Worm (Caenorhabditis elegans) whole organism, young adult: ENCODE measurements around the gene H25K10.2.

Source experiments
- B0019.2 ChIP-seq: fragments of 200-800 bp; sonication (Bioruptor generic); conservative IDR thresholded peaks from 2 replicates; pipeline ENCODE4 v1.3.6; 2022; ENCODE audit warnings: missing genetic modification reagents, missing genetic modification characterization, missing compliant biosample characterization
- B0035.1 ChIP-seq: sonication (generic microtip); optimal IDR thresholded peaks from 2 replicates; lab custom pipeline; 2016; ENCODE audit warnings: missing genetic modification characterization, mild to moderate bottlenecking, missing compliant biosample characterization, missing genotype, missing genetic modification reagents
- C17E4.6 ChIP-seq: fragments of 200-800 bp; sonication (Bioruptor generic); IDR thresholded peaks from 2 replicates; pipeline ENCODE4 v1.3.6; 2022; ENCODE audit warnings: missing genetic modification reagents, missing genetic modification characterization, missing compliant biosample characterization
- F23B12.7 ChIP-seq: sonication (generic microtip); optimal IDR thresholded peaks from 2 replicates; lab custom pipeline; 2017; ENCODE audit warnings: missing genetic modification characterization, mild to moderate bottlenecking, missing compliant biosample characterization, antibody characterized with exemption, moderate library complexity; ENCODE audit not compliant: insufficient read depth
- F55B11.4 ChIP-seq: sonication (generic microtip); optimal IDR thresholded peaks from 2 replicates; lab custom pipeline; 2016; ENCODE audit warnings: missing compliant biosample characterization, missing genetic modification characterization, borderline replicate concordance; ENCODE audit not compliant: insufficient read depth
- F57C9.4 ChIP-seq: sonication (generic microtip); optimal IDR thresholded peaks from 2 replicates; lab custom pipeline; 2017; ENCODE audit warnings: mild to moderate bottlenecking, missing genetic modification characterization, missing compliant biosample characterization
- K11D2.4 ChIP-seq: fragments of 200-800 bp; sonication (Bioruptor generic); IDR thresholded peaks from 2 replicates; pipeline ENCODE4 v1.3.6; 2022; ENCODE audit warnings: missing genetic modification reagents, missing genetic modification characterization, missing compliant biosample characterization
- K12H6.12 ChIP-seq: fragments of 200-800 bp; sonication (Bioruptor generic); optimal IDR thresholded peaks from 2 replicates; lab custom pipeline; 2018; ENCODE audit warnings: mild to moderate bottlenecking, missing genetic modification characterization, missing compliant biosample characterization
- Y67H2A.10 ChIP-seq: fragments of 200-800 bp; sonication (Bioruptor generic); conservative IDR thresholded peaks from 2 replicates; pipeline ENCODE4 v1.3.6; 2022; ENCODE audit warnings: missing genetic modification reagents, missing genetic modification characterization, missing compliant biosample characterization
- Y95B8A.8 ChIP-seq: fragments of 200-800 bp; sonication (Bioruptor generic); IDR thresholded peaks from 2 replicates; pipeline ENCODE4 v1.3.6; 2022; ENCODE audit warnings: missing genetic modification reagents, missing genetic modification characterization, missing compliant biosample characterization
- ZK185.1 ChIP-seq: sonication (generic microtip); optimal IDR thresholded peaks from 2 replicates; lab custom pipeline; 2016; ENCODE audit warnings: mild to moderate bottlenecking, missing genetic modification characterization, missing compliant biosample characterization; ENCODE audit not compliant: poor library complexity, severe bottlenecking
- ama-1 ChIP-seq, 3 experiments: fragments of 150-350 bp in 1 of 3; sonication (generic microtip) in 2 of 3; optimal IDR thresholded peaks; 2 replicates each; lab custom pipeline; 2014 to 2018; ENCODE audit warnings: missing biosample characterization in 2 of 3, missing genetic modification characterization in 2 of 3, missing genetic modification reagents in 2 of 3
- attf-3 ChIP-seq: fragments of 200-800 bp; sonication (Bioruptor generic); conservative IDR thresholded peaks from 2 replicates; pipeline ENCODE4 v1.3.6; 2022; ENCODE audit warnings: missing genetic modification reagents, missing genetic modification characterization, missing compliant biosample characterization
- bed-1 ChIP-seq: fragments of 200-800 bp; sonication (Bioruptor generic); IDR thresholded peaks from 2 replicates; pipeline ENCODE4 v1.3.6; 2022; ENCODE audit warnings: missing genetic modification reagents, missing genetic modification characterization, missing compliant biosample characterization
- bed-2 ChIP-seq: fragments of 200-800 bp; sonication (Bioruptor generic); IDR thresholded peaks from 2 replicates; pipeline ENCODE4 v1.3.6; 2022; ENCODE audit warnings: missing genetic modification reagents, missing genetic modification characterization, missing compliant biosample characterization
- ceh-40 ChIP-seq: fragments of 200-800 bp; sonication (Bioruptor generic); IDR thresholded peaks from 2 replicates; pipeline ENCODE4 v1.3.6; 2022; ENCODE audit warnings: missing genetic modification characterization, missing compliant biosample characterization
- ceh-79 ChIP-seq: sonication (generic microtip); optimal IDR thresholded peaks from 2 replicates; lab custom pipeline; 2017; ENCODE audit warnings: mild to moderate bottlenecking, missing genetic modification characterization, missing compliant biosample characterization
- die-1 ChIP-seq: sonication (generic microtip); optimal IDR thresholded peaks from 2 replicates; lab custom pipeline; 2016; ENCODE audit warnings: missing genotype, mild to moderate bottlenecking, missing genetic modification characterization, missing compliant biosample characterization
- dox-1 ChIP-seq: fragments of 200-800 bp; sonication (Bioruptor generic); IDR thresholded peaks from 2 replicates; pipeline ENCODE4 v1.3.6; 2022; ENCODE audit warnings: missing genetic modification reagents, missing genetic modification characterization, missing compliant biosample characterization
- egl-18 ChIP-seq: fragments of 200-800 bp; sonication (Bioruptor generic); IDR thresholded peaks from 2 replicates; pipeline ENCODE4 v1.3.6; 2022; ENCODE audit warnings: missing genetic modification reagents, missing genetic modification characterization, missing compliant biosample characterization
- hlh-12 ChIP-seq: sonication (generic microtip); optimal IDR thresholded peaks from 2 replicates; lab custom pipeline; 2016; ENCODE audit warnings: missing genetic modification characterization, missing compliant biosample characterization
- hsf-1 ChIP-seq: fragments of 200-800 bp; sonication (Bioruptor generic); IDR thresholded peaks from 2 replicates; pipeline ENCODE4 v1.3.6; 2022; ENCODE audit warnings: missing genetic modification reagents, missing genetic modification characterization, missing compliant biosample characterization
- let-607 ChIP-seq, 2 experiments: fragments of 200-800 bp in 1 of 2; sonication (Bioruptor generic) in 1 of 2; sonication (generic microtip) in 1 of 2; optimal IDR thresholded peaks; 2 replicates each; lab custom pipeline; 2016 to 2018; ENCODE audit warnings: mild to moderate bottlenecking in 2 of 2, missing compliant biosample characterization in 2 of 2, missing genetic modification characterization in 2 of 2, moderate library complexity in 2 of 2, missing genotype in 1 of 2
- lin-35 ChIP-seq, 3 experiments: fragments of 150-350 bp in 2 of 3; sonication (generic microtip) in 1 of 3; optimal IDR thresholded peaks; 2 replicates each; lab custom pipeline; 2014 to 2018; ENCODE audit warnings: missing biosample characterization in 3 of 3, missing genetic modification characterization in 3 of 3, missing genetic modification reagents in 3 of 3
- lin-54 ChIP-seq: fragments of 200-800 bp; sonication (Bioruptor generic); optimal IDR thresholded peaks from 2 replicates; lab custom pipeline; 2018; ENCODE audit warnings: mild to moderate bottlenecking, missing genetic modification characterization, missing compliant biosample characterization
- madf-10 ChIP-seq: sonication (generic microtip); optimal IDR thresholded peaks from 2 replicates; lab custom pipeline; 2016; ENCODE audit warnings: mild to moderate bottlenecking, missing genetic modification characterization, missing compliant biosample characterization
- madf-3 ChIP-seq: fragments of 200-800 bp; sonication (Bioruptor generic); IDR thresholded peaks from 2 replicates; pipeline ENCODE4 v1.3.6; 2022; ENCODE audit warnings: missing genetic modification reagents, missing genetic modification characterization, missing compliant biosample characterization
- madf-6 ChIP-seq: fragments of 200-800 bp; sonication (Bioruptor generic); IDR thresholded peaks from 2 replicates; pipeline ENCODE4 v1.3.6; 2022; ENCODE audit warnings: missing genetic modification reagents, missing genetic modification characterization, missing compliant biosample characterization
- mcd-1 ChIP-seq: fragments of 200-800 bp; sonication (Bioruptor generic); IDR thresholded peaks from 2 replicates; pipeline ENCODE4 v1.3.6; 2022; ENCODE audit warnings: missing genetic modification reagents, missing genetic modification characterization, missing compliant biosample characterization
- mel-28 ChIP-seq: sonication (generic microtip); optimal IDR thresholded peaks from 2 replicates; lab custom pipeline; 2016; ENCODE audit warnings: borderline replicate concordance, mild to moderate bottlenecking, missing genetic modification characterization, missing compliant biosample characterization
- mes-4 ChIP-seq: sonication (generic microtip); optimal IDR thresholded peaks from 2 replicates; lab custom pipeline; 2016; ENCODE audit warnings: missing genotype, missing genetic modification characterization, missing compliant biosample characterization
- nfyb-1 ChIP-seq: fragments of 200-800 bp; sonication (Bioruptor generic); IDR thresholded peaks from 2 replicates; pipeline ENCODE4 v1.3.6; 2022; ENCODE audit warnings: missing genetic modification reagents, missing genetic modification characterization, missing compliant biosample characterization
- nhr-179 ChIP-seq: sonication (generic microtip); optimal IDR thresholded peaks from 2 replicates; lab custom pipeline; 2016; ENCODE audit warnings: mild to moderate bottlenecking, missing genetic modification characterization, missing compliant biosample characterization
- nhr-90 ChIP-seq: sonication (generic microtip); optimal IDR thresholded peaks from 2 replicates; lab custom pipeline; 2016; ENCODE audit warnings: missing genotype, mild to moderate bottlenecking, missing genetic modification characterization, missing compliant biosample characterization
- pha-4 ChIP-seq: fragments of 150-350 bp; sonication (generic microtip); optimal IDR thresholded peaks from 2 replicates; lab custom pipeline; 2014; ENCODE audit warnings: missing biosample characterization, missing genetic modification reagents, missing genetic modification characterization
- rpc-1 ChIP-seq, 2 experiments: fragments of 150-350 bp in 1 of 2; sonication (generic microtip) in 1 of 2; optimal IDR thresholded peaks; 2 replicates each; lab custom pipeline; 2014 to 2018; ENCODE audit warnings: missing biosample characterization in 1 of 2, missing genetic modification characterization in 1 of 2, missing genetic modification reagents in 1 of 2, missing genotype in 1 of 2
- snpc-4 ChIP-seq, 5 experiments: fragments of 150-350 bp in 1 of 5; sonication (generic microtip) in 4 of 5; optimal IDR thresholded peaks; 2 replicates each; lab custom pipeline; 2014 to 2018; ENCODE audit warnings: missing genetic modification characterization in 5 of 5, missing biosample characterization in 3 of 5, antibody characterized with exemption in 2 of 5, mild to moderate bottlenecking in 2 of 5, missing compliant biosample characterization in 2 of 5, missing genotype in 2 of 5, moderate library complexity in 2 of 5, missing genetic modification reagents in 1 of 5
- somi-1 ChIP-seq: fragments of 200-800 bp; sonication (Bioruptor generic); optimal IDR thresholded peaks from 2 replicates; lab custom pipeline; 2018; ENCODE audit warnings: mild to moderate bottlenecking, missing genetic modification characterization, missing compliant biosample characterization
- unc-62 ChIP-seq: fragments of 150-350 bp; optimal IDR thresholded peaks from 2 replicates; lab custom pipeline; 2014; ENCODE audit warnings: missing biosample characterization, missing genetic modification reagents, missing genetic modification characterization
- zfh-2 ChIP-seq: fragments of 200-800 bp; sonication (Bioruptor generic); conservative IDR thresholded peaks from 2 replicates; pipeline ENCODE4 v1.3.6; 2022; ENCODE audit warnings: missing genetic modification reagents, missing genetic modification characterization, missing compliant biosample characterization
- ztf-26 ChIP-seq: sonication (generic microtip); optimal IDR thresholded peaks from 2 replicates; lab custom pipeline; 2017; ENCODE audit warnings: missing genetic modification characterization, missing compliant biosample characterization
- ztf-28 ChIP-seq: fragments of 200-800 bp; sonication (Bioruptor generic); IDR thresholded peaks from 2 replicates; pipeline ENCODE4 v1.3.6; 2022; ENCODE audit warnings: missing genetic modification reagents, missing genetic modification characterization, missing compliant biosample characterization
- ztf-3 ChIP-seq: fragments of 200-800 bp; sonication (Bioruptor generic); optimal IDR thresholded peaks from 2 replicates; lab custom pipeline; 2018; ENCODE audit warnings: mild to moderate bottlenecking, missing genetic modification characterization, missing compliant biosample characterization
- ztf-6 ChIP-seq: fragments of 200-800 bp; sonication (Bioruptor generic); IDR thresholded peaks from 2 replicates; pipeline ENCODE4 v1.3.6; 2022; ENCODE audit warnings: missing genetic modification reagents, missing genetic modification characterization, missing compliant biosample characterization

The H25K10.2 gene

DNA sequence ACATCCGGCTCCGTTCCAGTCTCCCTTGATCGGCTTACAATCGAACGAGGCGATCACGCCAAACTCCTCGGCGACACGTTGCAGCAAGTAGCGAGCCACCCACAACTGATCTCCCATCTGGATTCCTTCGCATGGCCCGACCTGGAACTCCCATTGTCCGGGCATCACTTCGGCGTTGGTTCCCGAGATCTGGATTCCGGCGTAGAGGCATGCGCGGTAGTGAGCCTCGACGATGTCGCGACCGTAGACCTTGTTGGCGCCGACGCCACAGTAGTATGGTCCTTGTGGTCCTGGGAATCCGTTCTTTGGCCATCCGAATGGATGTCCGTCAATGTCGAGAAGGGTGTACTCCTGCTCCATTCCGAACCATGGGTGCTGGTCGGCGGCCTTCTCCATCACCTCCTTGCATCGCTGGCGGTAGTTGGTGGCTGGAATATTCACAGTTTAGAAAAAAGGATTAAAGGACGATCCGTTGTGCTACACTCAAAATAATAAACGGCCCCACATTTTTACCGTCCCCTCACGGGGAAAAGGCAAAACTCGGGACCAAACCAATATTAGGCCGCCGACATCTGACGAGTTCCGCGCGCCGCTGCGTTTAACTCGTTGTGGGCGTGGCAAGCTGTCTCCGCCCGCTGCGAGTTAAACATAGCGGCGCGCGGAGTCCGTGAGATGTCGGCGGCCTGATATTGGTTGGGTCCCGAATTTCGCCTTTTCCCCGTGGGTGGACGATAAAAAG is 41.9 kb downstream of the H25K10.2 start (continued):
- TF ChIP-seq F23B12.7 (tag; lab: Kevin White, UChicago) (no peak), attf-3 (GFP tag; lab: Robert Waterston, UW) (no peak), mes-4 (tag; lab: Kevin White, UChicago) (no peak), bed-2 (no peak), nfyb-1 (0 out of 2 replicates have a peak, but pooled peaks have one; percentile 52), K12H6.12 (tag; lab: Kevin White, UChicago) (peak; percentile 1), snpc-4 (GFP tag; optimal IDR thresholded peaks at IDR 0.05; lab: Kevin White, UChicago) (no peak), snpc-4 (tag; optimal IDR thresholded peaks at IDR 0.05; lab: Kevin White, UChicago) (peak in 2 of 4 experiments; percentile 28 to 78), somi-1 (GFP tag; lab: Kevin White, UChicago) (no peak)
- TF ChIP-seq, all 124 proteins: peak for 9

DNA sequence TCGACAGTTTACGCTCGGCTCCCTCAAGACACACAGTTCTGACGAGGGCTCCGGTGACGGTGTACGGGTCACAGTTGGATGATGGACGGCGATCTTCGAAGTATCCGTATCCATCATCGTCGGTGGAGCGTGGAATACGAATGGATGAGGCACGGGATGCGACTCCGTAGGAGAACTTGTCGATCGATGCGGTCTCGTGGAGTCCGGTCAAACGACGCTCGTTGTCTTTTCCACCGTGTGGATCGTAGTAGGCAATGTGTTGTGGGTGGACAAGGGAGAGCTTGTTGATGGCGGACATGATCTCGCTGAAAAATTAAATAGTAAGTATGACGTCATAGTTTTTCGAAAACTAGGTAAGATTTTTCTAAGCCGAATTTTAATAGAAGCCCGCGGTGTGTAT is 42.9 kb downstream of the H25K10.2 start:
- no peak for TF ChIP-seq unc-62 (GFP tag; lab: Kevin White, UChicago)
- TF ChIP-seq nfyb-1: peak; percentile 70; the same call in 1 of the 2 replicates
- TF ChIP-seq bed-1 (GFP tag; lab: Robert Waterston, UW): no peak
- TF ChIP-seq ZK185.1 (tag; lab: Kevin White, UChicago): no peak
- TF ChIP-seq zfh-2 (GFP tag; lab: Robert Waterston, UW): peak; percentile 49; the same call in 1 of the 2 replicates
- no peak for TF ChIP-seq hlh-12 (tag; lab: Kevin White, UChicago)
- TF ChIP-seq madf-6 (GFP tag; lab: Robert Waterston, UW): no peak
- TF ChIP-seq die-1 (tag; lab: Kevin White, UChicago): no peak
- no peak for TF ChIP-seq hsf-1
- TF ChIP-seq ceh-79 (tag; lab: Kevin White, UChicago): no peak
- no peak for TF ChIP-seq nhr-90 (tag; lab: Kevin White, UChicago)
- TF ChIP-seq F57C9.4 (tag; lab: Kevin White, UChicago): no peak
- no peak for TF ChIP-seq Y67H2A.10 (GFP tag; lab: Robert Waterston, UW)
- no peak for TF ChIP-seq mel-28 (tag; lab: Kevin White, UChicago)
- TF ChIP-seq rpc-1 (optimal IDR thresholded peaks at IDR 0.05; lab: Kevin White, UChicago): no peak
- no peak for TF ChIP-seq rpc-1 (tag; optimal IDR thresholded peaks at IDR 0.05; lab: Kevin White, UChicago)
- no peak for TF ChIP-seq let-607 (tag; optimal IDR thresholded peaks at IDR 0.05; lab: Kevin White, UChicago)
- 0 out of 2 replicates have a peak, but pooled peaks have one; percentile 25 for TF ChIP-seq Y95B8A.8 (GFP tag; lab: Robert Waterston, UW)
- peak; percentile 55 for TF ChIP-seq ztf-26 (tag; lab: Kevin White, UChicago)
- TF ChIP-seq egl-18: no peak
- TF ChIP-seq ztf-28 (GFP tag; lab: Robert Waterston, UW): no peak
- TF ChIP-seq ama-1 (optimal IDR thresholded peaks at IDR 0.05; lab: Kevin White, UChicago): no peak
- TF ChIP-seq ama-1 (GFP tag; optimal IDR thresholded peaks at IDR 0.05; lab: Kevin White, UChicago): no peak
- no peak for TF ChIP-seq madf-10 (tag; lab: Kevin White, UChicago)
- 0 out of 2 replicates have a peak, but pooled peaks have one; percentile 14 for TF ChIP-seq mcd-1 (GFP tag; lab: Robert Waterston, UW)
- TF ChIP-seq K11D2.4 (GFP tag; lab: Robert Waterston, UW): no peak
- no peak for TF ChIP-seq pha-4 (tag; lab: Kevin White, UChicago)
- no peak for TF ChIP-seq ztf-3 (GFP tag; lab: Kevin White, UChicago)
- TF ChIP-seq mes-4 (tag; lab: Kevin White, UChicago): no peak
- TF ChIP-seq ceh-40 (GFP tag; lab: Robert Waterston, UW): no peak
- no peak for TF ChIP-seq C17E4.6 (GFP tag; lab: Robert Waterston, UW)
- TF ChIP-seq lin-54: no peak
- no peak for TF ChIP-seq dox-1
- TF ChIP-seq madf-3 (GFP tag; lab: Robert Waterston, UW): 0 out of 2 replicates have a peak, but pooled peaks have one; percentile 1
- no peak for TF ChIP-seq lin-35 (GFP tag; optimal IDR thresholded peaks at IDR 0.05; lab: Kevin White, UChicago)
- TF ChIP-seq B0035.1 (tag; lab: Kevin White, UChicago): no peak
- no peak for TF ChIP-seq nhr-179
- TF ChIP-seq ztf-6: no peak
- TF ChIP-seq B0019.2: no peak
- no peak for TF ChIP-seq F55B11.4
